Worm (Caenorhabditis elegans): ENCODE measurements around the gene hlh-26.

DNA sequence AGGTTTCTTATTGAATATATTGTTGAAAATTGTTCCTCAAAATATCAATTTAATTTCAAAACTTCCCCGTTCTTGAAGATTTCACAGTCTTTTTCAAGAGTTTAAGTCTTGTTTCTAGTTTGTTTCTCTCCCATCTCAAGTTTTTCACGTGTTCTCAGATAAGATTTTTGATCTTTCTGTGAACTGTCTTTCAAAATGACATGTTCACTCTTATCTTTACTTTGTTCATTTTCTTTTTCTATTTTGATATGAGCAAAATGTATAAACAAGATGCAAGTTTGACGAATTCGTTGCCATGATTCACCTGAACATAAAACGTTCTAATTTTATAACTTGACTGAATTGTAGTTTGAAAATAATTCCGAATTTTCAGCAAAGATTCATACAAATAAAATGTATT, 21.2 kb upstream of the hlh-26 start:
- TF ChIP-seq tbx-37 (GFP tag; conservative IDR thresholded peaks at IDR 0.05) (no peak), B0310.2 (tag; optimal IDR thresholded peaks at IDR 0.05) (no peak), ets-7 (tag; optimal IDR thresholded peaks at IDR 0.05) (no peak), ama-1 (optimal IDR thresholded peaks at IDR 0.05) (no peak), sea-1 (GFP tag; conservative IDR thresholded peaks at IDR 0.05) (no peak), aly-1 (tag; optimal IDR thresholded peaks at IDR 0.05) (no peak), pes-1 (GFP tag; IDR thresholded peaks at IDR 0.05) (no peak), tra-4 (tag; optimal IDR thresholded peaks at IDR 0.05) (no peak), F13C5.2 (tag; optimal IDR thresholded peaks at IDR 0.05) (no peak), hnd-1 (tag; optimal IDR thresholded peaks at IDR 0.05) (no peak)

Data from whole organism, early embryonic.